In genomic region chrX:17683506-17683858, dm6 we compare ENCODE assay signal across 1 fruit fly cellular context.
A peak's percentile ranks its signal among the peaks of the same experiment; 100 is the strongest.
TF ChIP-seq lines count a peak whose summit lies in the region.

No protein-coding gene starts in this region.

TF ChIP-seq in whole organism, embryonic, 481 proteins besides CTCF, POLR2A, EP300 and RAD21 (continued from another document):
- TF ChIP-seq CG1603 (tag; optimal IDR thresholded peaks at IDR 0.05; lab: Kevin White, UChicago) (peak; percentile 28), CG6683 (GFP tag; optimal IDR thresholded peaks at IDR 0.05; lab: Kevin White, UChicago) (no peak)
